Worm (Caenorhabditis elegans): ENCODE data around the gene W02D7.4.
A peak's percentile ranks its signal among the peaks of the same experiment; 100 is the strongest.

The W02D7.4 gene

DNA sequence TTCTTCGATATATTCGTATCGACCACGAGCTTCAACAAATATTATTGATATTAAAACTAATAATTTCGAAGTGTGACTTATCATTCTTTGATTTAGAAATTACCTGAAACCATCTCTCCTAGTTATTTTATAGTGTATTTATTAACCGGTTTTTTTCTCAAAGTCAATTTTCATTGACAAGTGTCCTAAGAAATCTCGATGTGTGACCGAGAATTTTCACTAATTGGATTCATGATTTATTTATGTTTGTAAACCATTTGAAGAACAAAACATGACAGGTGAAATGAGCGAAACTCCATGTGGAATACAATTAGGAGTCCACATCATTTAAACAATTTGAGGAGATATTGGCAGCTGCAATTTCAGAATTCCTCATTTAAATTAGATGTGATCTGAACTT, 33.9 kb downstream of the W02D7.4 start, which contains the start of gene C16D9.8:
Gene C16D9.8 (minus strand): TSS at position 101 of the 400 bp plus-strand sequence.
- TF ChIP-seq nhr-48 (tag; optimal IDR thresholded peaks at IDR 0.05) (no peak), zfp-2 (tag; optimal IDR thresholded peaks at IDR 0.05) (no peak), mdt-29 (GFP tag; IDR thresholded peaks at IDR 0.05) (no peak), lin-13 (GFP tag; optimal IDR thresholded peaks at IDR 0.05) (no peak)

DNA sequence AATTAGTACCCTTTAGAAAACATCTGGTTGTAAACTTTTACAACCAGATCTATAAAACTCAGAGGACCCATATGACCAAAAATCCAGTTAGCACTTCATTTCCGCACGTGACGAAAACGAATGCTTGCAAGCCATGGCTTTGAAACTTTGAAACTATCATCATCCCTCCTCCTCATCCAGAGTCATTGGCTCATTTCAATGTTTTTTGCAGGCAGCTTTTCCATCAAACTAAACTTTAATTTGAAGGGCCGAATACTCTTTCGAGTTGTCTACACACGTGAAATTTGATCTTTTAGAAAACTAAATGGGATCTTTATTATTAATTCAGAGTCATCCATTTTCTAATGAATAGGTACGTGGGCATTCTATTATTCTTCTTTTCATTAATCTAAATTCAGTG, 35.2 kb downstream of the W02D7.4 start:
- no peak for TF ChIP-seq Y5F2A.4 (GFP tag; optimal IDR thresholded peaks at IDR 0.05)
- TF ChIP-seq unc-62 (GFP tag; optimal IDR thresholded peaks at IDR 0.05 in 1 of 2) = peak in 1 of 2 experiments; percentile 94
- TF ChIP-seq unc-62 (tag; optimal IDR thresholded peaks at IDR 0.05) = no peak
- TF ChIP-seq F44E2.7 (GFP tag; IDR thresholded peaks at IDR 0.05) = no peak
- TF ChIP-seq unc-39 (tag; optimal IDR thresholded peaks at IDR 0.05) = no peak
- TF ChIP-seq lin-13 (GFP tag; optimal IDR thresholded peaks at IDR 0.05) = no peak
- TF ChIP-seq ztf-11 (tag; optimal IDR thresholded peaks at IDR 0.05) = no peak
- no peak for TF ChIP-seq ceh-20 (GFP tag; IDR thresholded peaks at IDR 0.05)
- no peak for TF ChIP-seq egl-27 (tag; optimal IDR thresholded peaks at IDR 0.05)
- TF ChIP-seq nhr-77 (tag; optimal IDR thresholded peaks at IDR 0.05) = no peak

DNA sequence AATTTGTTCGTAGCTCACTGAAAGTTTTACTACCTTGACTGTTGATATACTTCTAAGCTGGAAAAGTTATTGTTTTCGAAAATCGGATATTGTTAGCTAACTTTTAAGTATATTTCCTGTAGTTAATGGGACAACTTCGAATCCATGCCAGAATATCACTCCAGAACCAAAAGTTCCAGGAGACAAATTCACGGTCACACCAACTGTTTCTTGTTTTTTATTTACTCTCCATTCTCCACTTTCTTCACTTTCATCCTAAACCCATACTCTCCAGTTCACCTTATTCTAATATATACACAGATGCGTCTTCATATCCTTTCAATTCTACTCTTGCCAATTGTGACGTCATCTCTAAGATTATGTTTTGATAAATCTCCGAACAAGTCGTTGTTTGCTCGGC, 38.4 kb downstream of the W02D7.4 start, which contains the start of gene C16D9.1:
Gene C16D9.1 (plus strand): TSS at position 301 of the 400 bp plus-strand sequence.
- TF ChIP-seq Y105C5A.15 (GFP tag; IDR thresholded peaks at IDR 0.05) = no peak
- no peak for TF ChIP-seq snpc-1.2 (GFP tag; IDR thresholded peaks at IDR 0.05)
- TF ChIP-seq nhr-102 (tag; optimal IDR thresholded peaks at IDR 0.05) = no peak
- TF ChIP-seq zfp-3 (GFP tag; conservative IDR thresholded peaks at IDR 0.05) = no peak
- TF ChIP-seq nhr-76 (tag; optimal IDR thresholded peaks at IDR 0.05) = no peak
- TF ChIP-seq dpl-1 (GFP tag; optimal IDR thresholded peaks at IDR 0.05) = no peak
- TF ChIP-seq dmd-6 (GFP tag; IDR thresholded peaks at IDR 0.05) = no peak
- TF ChIP-seq daf-8 (GFP tag; IDR thresholded peaks at IDR 0.05) = no peak
- TF ChIP-seq ceh-20 (GFP tag; IDR thresholded peaks at IDR 0.05) = no peak
- TF ChIP-seq hif-1 (tag; optimal IDR thresholded peaks at IDR 0.05) = no peak

DNA sequence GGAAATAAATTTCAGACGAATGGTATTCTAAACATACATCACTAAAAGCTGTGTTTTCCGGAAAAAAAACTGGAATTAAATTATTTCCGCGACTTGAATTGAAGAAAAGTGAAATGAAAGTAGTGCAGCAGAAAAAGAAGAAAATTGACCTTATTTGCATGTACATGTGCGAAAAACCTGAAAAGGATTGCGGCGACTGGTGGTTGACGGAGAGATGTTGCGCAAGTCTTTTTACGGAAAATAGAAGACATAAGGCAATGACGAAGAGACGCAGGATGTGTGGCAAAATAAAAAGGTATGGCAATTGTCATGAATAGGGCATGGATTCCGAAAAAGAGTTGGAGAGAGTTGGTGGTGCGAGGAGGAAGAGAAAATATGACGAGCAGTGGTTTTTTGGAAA, 42.4 kb downstream of the W02D7.4 start:
- no peak for TF ChIP-seq ztf-11 (tag; optimal IDR thresholded peaks at IDR 0.05)
- no peak for TF ChIP-seq nhr-11 (tag; optimal IDR thresholded peaks at IDR 0.05)
- TF ChIP-seq lir-3 (tag; optimal IDR thresholded peaks at IDR 0.05) = no peak
- TF ChIP-seq pha-4 (GFP tag; IDR thresholded peaks at IDR 0.05) = no peak
- no peak for TF ChIP-seq pha-4 (tag; optimal IDR thresholded peaks at IDR 0.05)
- TF ChIP-seq tra-1 (GFP tag; IDR thresholded peaks at IDR 0.05) = no peak
- TF ChIP-seq F44E2.7 (GFP tag; IDR thresholded peaks at IDR 0.05) = no peak
- no peak for TF ChIP-seq php-3 (GFP tag; IDR thresholded peaks at IDR 0.05)
- no peak for TF ChIP-seq T20F7.1 (GFP tag; optimal IDR thresholded peaks at IDR 0.05)
- TF ChIP-seq nhr-28 (tag; optimal IDR thresholded peaks at IDR 0.05) = no peak
- TF ChIP-seq nhr-76 (tag; optimal IDR thresholded peaks at IDR 0.05) = no peak
- TF ChIP-seq nhr-77 (tag; optimal IDR thresholded peaks at IDR 0.05) = no peak
- TF ChIP-seq lin-1 (GFP tag; IDR thresholded peaks at IDR 0.05) = no peak

DNA sequence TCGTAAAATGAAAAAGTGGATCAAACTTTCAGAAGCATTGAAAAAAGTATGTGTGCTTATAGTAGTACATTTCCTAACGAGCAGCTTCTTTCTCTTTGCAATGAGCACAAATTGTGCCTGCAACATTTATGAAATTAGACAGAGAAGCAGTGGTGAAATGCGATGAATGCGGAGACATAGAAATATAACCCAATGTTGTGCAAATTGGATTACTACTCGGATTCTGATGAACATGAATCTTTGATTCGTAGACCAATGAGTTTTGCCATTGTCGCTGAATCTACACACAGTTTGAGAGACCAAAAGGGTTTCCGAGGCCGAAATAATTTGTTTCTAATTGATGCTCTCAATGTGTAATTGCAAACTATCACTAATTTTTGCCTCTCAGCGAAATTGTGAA, 43.5 kb downstream of the W02D7.4 start:
- TF ChIP-seq aha-1 (tag) (peak; percentile 81), nhr-41 (GFP tag; IDR thresholded peaks at IDR 0.05) (no peak), set-16 (GFP tag; IDR thresholded peaks at IDR 0.05) (no peak), hmg-1.1 (GFP tag; IDR thresholded peaks at IDR 0.05) (no peak), lsy-2 (tag; optimal IDR thresholded peaks at IDR 0.05) (no peak), ces-1 (GFP tag; optimal IDR thresholded peaks at IDR 0.05) (peak; percentile 53), D1046.2 (GFP tag; IDR thresholded peaks at IDR 0.05) (no peak), ztf-11 (tag; optimal IDR thresholded peaks at IDR 0.05) (no peak), lir-3 (tag; optimal IDR thresholded peaks at IDR 0.05) (no peak), F44E2.7 (GFP tag; IDR thresholded peaks at IDR 0.05) (no peak), zip-11 (GFP tag; IDR thresholded peaks at IDR 0.05) (no peak), ama-1 (optimal IDR thresholded peaks at IDR 0.05) (no peak)
